Fruit fly (Drosophila melanogaster) whole organism, embryonic: Measurements from ENCODE around the gene dia.

Source experiments
- ATbp ChIP-seq: fragments of 200-800 bp; sonication (Bioruptor generic); optimal IDR thresholded peaks from 2 replicates; lab custom pipeline; 2017; ENCODE audit warnings: missing biosample characterization, mild to moderate bottlenecking, missing genetic modification characterization, missing genetic modification reagents
- CG12659 ChIP-seq: fragments of 200-800 bp; sonication (Bioruptor generic); optimal IDR thresholded peaks from 3 replicates; lab custom pipeline; 2017; ENCODE audit warnings: mild to moderate bottlenecking, missing biosample characterization, missing genetic modification reagents, missing genetic modification characterization
- CG12942 ChIP-seq: fragments of 200-800 bp; sonication (Bioruptor generic); optimal IDR thresholded peaks from 3 replicates; lab custom pipeline; 2016; ENCODE audit warnings: missing biosample characterization, missing genetic modification characterization
- CG16815 ChIP-seq: fragments of 200-800 bp; sonication (Bioruptor generic); optimal IDR thresholded peaks from 3 replicates; lab custom pipeline; 2017; ENCODE audit warnings: missing biosample characterization, mild to moderate bottlenecking, missing genetic modification characterization
- CG17829 ChIP-seq: fragments of 200-800 bp; optimal IDR thresholded peaks from 2 replicates; lab custom pipeline; 2019; ENCODE audit warnings: missing biosample characterization, mild to moderate bottlenecking, missing genetic modification characterization, moderate library complexity
- CG18262 ChIP-seq: fragments of 200-800 bp; optimal IDR thresholded peaks from 3 replicates; lab custom pipeline; 2019; ENCODE audit warnings: missing biosample characterization, mild to moderate bottlenecking, missing genetic modification characterization, moderate library complexity
- CG2199 ChIP-seq: fragments of 200-800 bp; sonication (Bioruptor generic); IDR thresholded peaks from 3 replicates; pipeline ENCODE4 v1.3.6; 2022; ENCODE audit warnings: missing biosample characterization, missing genetic modification characterization
- CG31365 ChIP-seq: fragments of 200-800 bp; sonication (Bioruptor generic); optimal IDR thresholded peaks from 2 replicates; lab custom pipeline; 2018; ENCODE audit warnings: missing biosample characterization, mild to moderate bottlenecking, missing genetic modification characterization
- CG3726 ChIP-seq: fragments of 200-800 bp; sonication (Bioruptor generic); IDR thresholded peaks from 3 replicates; pipeline ENCODE4, ENCODE4 v1.3.6; 2022; ENCODE audit warnings: missing biosample characterization, missing genetic modification characterization
- CG3838 ChIP-seq: fragments of 200-800 bp; sonication (Bioruptor generic); optimal IDR thresholded peaks from 3 replicates; lab custom pipeline; 2016; ENCODE audit warnings: missing biosample characterization, missing genetic modification characterization
- CG6813 ChIP-seq: fragments of 200-800 bp; sonication (Bioruptor generic); optimal IDR thresholded peaks from 2 replicates; lab custom pipeline; 2017; ENCODE audit warnings: missing biosample characterization, missing genetic modification characterization, mild to moderate bottlenecking, moderate library complexity, missing genetic modification reagents
- Dll ChIP-seq: fragments of 200-800 bp; sonication (Bioruptor generic); IDR thresholded peaks from 4 replicates; pipeline ENCODE4 v1.3.6; 2022; ENCODE audit warnings: missing biosample characterization, missing genetic modification characterization; ENCODE audit not compliant: partially characterized antibody
- Doc3 ChIP-seq: fragments of 200-800 bp; sonication (Bioruptor generic); IDR thresholded peaks from 3 replicates; pipeline ENCODE4 v1.3.6; 2022; ENCODE audit warnings: missing biosample characterization, missing genetic modification characterization; ENCODE audit not compliant: partially characterized antibody
- E2f2 ChIP-seq: fragments of 200-800 bp; sonication (Bioruptor generic); IDR thresholded peaks from 2 replicates; pipeline ENCODE4 v1.3.6; 2022; ENCODE audit warnings: missing biosample characterization, missing genetic modification characterization
- Elba2 ChIP-seq: fragments of 200-800 bp; sonication (Bioruptor generic); optimal IDR thresholded peaks from 3 replicates; lab custom pipeline; 2016; ENCODE audit warnings: missing biosample characterization, missing genetic modification characterization
- HLH4C ChIP-seq: fragments of 200-800 bp; sonication (Bioruptor generic); IDR thresholded peaks from 3 replicates; pipeline ENCODE4 v1.3.6; 2022; ENCODE audit warnings: missing biosample characterization, missing genetic modification characterization; ENCODE audit not compliant: partially characterized antibody
- HmgD ChIP-seq: fragments of 200-800 bp; sonication (Bioruptor generic); optimal IDR thresholded peaks from 3 replicates; lab custom pipeline; 2016; ENCODE audit warnings: missing biosample characterization, missing genetic modification characterization
- HmgZ ChIP-seq: fragments of 200-800 bp; sonication (Bioruptor generic); optimal IDR thresholded peaks from 2 replicates; lab custom pipeline; 2018; ENCODE audit warnings: missing biosample characterization, mild to moderate bottlenecking, missing genetic modification characterization
- Kr ChIP-seq: fragments of 200-800 bp; sonication (Bioruptor generic); optimal IDR thresholded peaks from 2 replicates; lab custom pipeline; 2017; ENCODE audit warnings: missing biosample characterization, mild to moderate bottlenecking, missing genetic modification characterization
- Lhr ChIP-seq: fragments of 200-800 bp; sonication (Bioruptor generic); optimal IDR thresholded peaks from 3 replicates; lab custom pipeline; 2017; ENCODE audit warnings: mild to moderate bottlenecking, missing biosample characterization, missing genetic modification reagents, missing genetic modification characterization
- NC2β ChIP-seq: fragments of 200-800 bp; sonication (Bioruptor generic); optimal IDR thresholded peaks from 2 replicates; lab custom pipeline; 2016; ENCODE audit warnings: missing biosample characterization, missing genetic modification characterization
- Nf-YC ChIP-seq: fragments of 200-800 bp; optimal IDR thresholded peaks from 3 replicates; lab custom pipeline; 2019; ENCODE audit warnings: missing biosample characterization, mild to moderate bottlenecking, missing genetic modification characterization, moderate library complexity
- PHDP ChIP-seq: fragments of 200-800 bp; sonication (Bioruptor generic); optimal IDR thresholded peaks from 3 replicates; lab custom pipeline; 2018; ENCODE audit warnings: missing biosample characterization, mild to moderate bottlenecking, missing genetic modification characterization, moderate library complexity
- Pdp1 ChIP-seq, 2 experiments: fragments of 200-800 bp; sonication (Bioruptor generic); optimal IDR thresholded peaks; 3 replicates each; lab custom pipeline; 2016; ENCODE audit warnings: missing biosample characterization in 2 of 2, missing genetic modification characterization in 2 of 2, mild to moderate bottlenecking in 1 of 2, moderate library complexity in 1 of 2
- Scr ChIP-seq: fragments of 200-800 bp; sonication (Bioruptor generic); IDR thresholded peaks from 2 replicates; pipeline ENCODE4 v1.3.6; 2022; ENCODE audit warnings: missing biosample characterization, missing genetic modification characterization; ENCODE audit not compliant: partially characterized antibody
- Sin3A ChIP-seq: fragments of >200 bp; optimal IDR thresholded peaks from 2 replicates; lab custom pipeline; 2018
- Trl ChIP-seq, 3 experiments: fragments of >200 bp in 2 of 3; fragments of 200-800 bp in 1 of 3; sonication (Bioruptor generic) in 1 of 3; optimal IDR thresholded peaks; 2 replicates in 1 of 3; 3 replicates in 2 of 3; lab custom pipeline; 2016 to 2017; ENCODE audit warnings: missing biosample characterization in 1 of 3, missing genetic modification characterization in 1 of 3
- Xbp1 ChIP-seq: fragments of 200-800 bp; sonication (Bioruptor generic); optimal IDR thresholded peaks from 3 replicates; lab custom pipeline; 2016; ENCODE audit warnings: missing biosample characterization, mild to moderate bottlenecking, missing genetic modification characterization
- ara ChIP-seq: fragments of 200-800 bp; sonication (Bioruptor generic); IDR thresholded peaks from 2 replicates; pipeline ENCODE4 v1.3.6; 2022; ENCODE audit warnings: missing biosample characterization, missing genetic modification characterization
- bsh ChIP-seq, 2 experiments: fragments of 200-800 bp; sonication (Bioruptor generic); optimal IDR thresholded peaks; 2 replicates each; lab custom pipeline; 2017 to 2018; ENCODE audit warnings: mild to moderate bottlenecking in 2 of 2, missing biosample characterization in 2 of 2, missing genetic modification characterization in 2 of 2, moderate library complexity in 1 of 2
- cato ChIP-seq: fragments of 200-800 bp; sonication (Bioruptor generic); optimal IDR thresholded peaks from 2 replicates; lab custom pipeline; 2016; ENCODE audit warnings: missing biosample characterization, missing genetic modification characterization, borderline replicate concordance
- crol ChIP-seq: fragments of 200-800 bp; sonication (Bioruptor generic); IDR thresholded peaks from 2 replicates; pipeline ENCODE4 v1.3.6; 2022; ENCODE audit warnings: missing biosample characterization, missing genetic modification characterization
- gcm2 ChIP-seq: fragments of 200-800 bp; sonication (Bioruptor generic); optimal IDR thresholded peaks from 2 replicates; lab custom pipeline; 2016; ENCODE audit warnings: missing biosample characterization, missing genetic modification characterization
- grau ChIP-seq: fragments of 200-800 bp; optimal IDR thresholded peaks from 3 replicates; lab custom pipeline; 2019; ENCODE audit warnings: missing biosample characterization, mild to moderate bottlenecking, missing genetic modification characterization, moderate library complexity
- gt ChIP-seq: fragments of 200-800 bp; sonication (Bioruptor generic); IDR thresholded peaks from 2 replicates; pipeline ENCODE4 v1.3.6; 2022; ENCODE audit warnings: missing biosample characterization, missing genetic modification characterization
- hkb ChIP-seq, 2 experiments: fragments of 200-800 bp in 1 of 2; fragments of >200 bp in 1 of 2; sonication (Bioruptor generic) in 1 of 2; IDR thresholded peaks in 1 of 2; optimal IDR thresholded peaks in 1 of 2; 2 replicates each; pipeline versions ENCODE4 v1.3.6 to Lab custom; 2017 to 2022; ENCODE audit warnings: missing biosample characterization in 1 of 2, missing genetic modification characterization in 1 of 2
- insv ChIP-seq, 2 experiments: fragments of 200-800 bp; sonication (Bioruptor generic); optimal IDR thresholded peaks; 3 replicates each; lab custom pipeline; 2016 to 2018; ENCODE audit warnings: missing biosample characterization in 2 of 2, missing genetic modification characterization in 2 of 2
- ken ChIP-seq: fragments of 200-800 bp; sonication (Bioruptor generic); IDR thresholded peaks from 3 replicates; pipeline ENCODE4 v1.3.6; 2022; ENCODE audit warnings: missing biosample characterization, missing genetic modification characterization
- kni ChIP-seq: fragments of 200-800 bp; sonication (Bioruptor generic); optimal IDR thresholded peaks from 3 replicates; lab custom pipeline; 2017; ENCODE audit warnings: mild to moderate bottlenecking, missing biosample characterization, missing genetic modification reagents, missing genetic modification characterization
- lab ChIP-seq: fragments of 200-800 bp; sonication (Bioruptor generic); optimal IDR thresholded peaks from 3 replicates; lab custom pipeline; 2017; ENCODE audit warnings: missing biosample characterization, missing genetic modification characterization, mild to moderate bottlenecking, moderate library complexity, missing genetic modification reagents
- otp ChIP-seq: fragments of 200-800 bp; sonication (Bioruptor generic); IDR thresholded peaks from 3 replicates; pipeline ENCODE4, ENCODE4 v1.3.6; 2022; ENCODE audit warnings: missing biosample characterization, missing genetic modification characterization
- pnt ChIP-seq: fragments of 200-800 bp; sonication (Bioruptor generic); optimal IDR thresholded peaks from 3 replicates; lab custom pipeline; 2016; ENCODE audit warnings: missing biosample characterization, missing genetic modification characterization
- ranshi ChIP-seq: fragments of 200-800 bp; sonication (Bioruptor generic); IDR thresholded peaks from 2 replicates; pipeline ENCODE4 v1.3.6; 2022; ENCODE audit warnings: missing biosample characterization, missing genetic modification characterization
- schlank ChIP-seq: fragments of 200-800 bp; sonication (Bioruptor generic); optimal IDR thresholded peaks from 2 replicates; lab custom pipeline; 2018; ENCODE audit warnings: missing biosample characterization, mild to moderate bottlenecking, missing genetic modification characterization
- sens-2 ChIP-seq: fragments of 200-800 bp; sonication (Bioruptor generic); IDR thresholded peaks from 2 replicates; pipeline ENCODE4 v1.3.6; 2022; ENCODE audit warnings: missing biosample characterization, missing genetic modification characterization
- sima ChIP-seq: fragments of 200-800 bp; sonication (Bioruptor generic); optimal IDR thresholded peaks from 2 replicates; lab custom pipeline; 2016; ENCODE audit warnings: missing biosample characterization, missing genetic modification characterization
- sisA ChIP-seq: fragments of 200-800 bp; sonication (Bioruptor generic); IDR thresholded peaks from 2 replicates; pipeline ENCODE4 v1.3.6; 2022; ENCODE audit warnings: missing biosample characterization, missing genetic modification characterization
- sr ChIP-seq: fragments of 200-800 bp; sonication (Bioruptor generic); IDR thresholded peaks from 3 replicates; pipeline ENCODE4 v1.3.6; 2022; ENCODE audit warnings: missing biosample characterization, missing genetic modification characterization
- sug ChIP-seq: fragments of 200-800 bp; optimal IDR thresholded peaks from 2 replicates; lab custom pipeline; 2019; ENCODE audit warnings: missing biosample characterization, mild to moderate bottlenecking, missing genetic modification characterization, moderate library complexity
- wdn ChIP-seq: fragments of 200-800 bp; sonication (Bioruptor generic); IDR thresholded peaks from 2 replicates; pipeline ENCODE4 v1.3.6; 2022; ENCODE audit warnings: missing biosample characterization, missing genetic modification characterization
- yki ChIP-seq: fragments of >200 bp; optimal IDR thresholded peaks from 3 replicates; lab custom pipeline; 2018

Gene dia

DNA sequence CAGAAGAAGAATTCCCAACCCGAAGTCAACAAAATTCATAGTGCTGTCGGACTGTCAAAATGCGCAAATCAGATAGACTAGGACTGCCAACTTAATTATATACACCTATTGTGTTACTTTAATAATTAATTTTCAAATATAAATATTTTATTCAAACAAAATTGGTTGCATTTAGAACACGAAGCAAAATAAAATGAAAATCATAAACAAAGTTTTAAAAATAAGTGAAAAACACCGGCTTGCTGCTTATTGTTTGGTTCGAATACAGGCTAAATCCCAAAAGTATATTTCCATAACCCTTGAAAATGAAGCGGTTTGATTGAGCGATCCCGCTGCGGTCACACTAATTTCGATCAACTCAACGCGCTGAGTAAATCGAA lies at the start of gene dia, which contains the start of gene Rhau (continued):
- no peak for TF ChIP-seq sima (GFP tag; lab: Kevin White, UChicago)
- TF ChIP-seq Doc3 (GFP tag; lab: Robert Waterston, UW): no peak
- TF ChIP-seq otp (GFP tag; lab: Robert Waterston, UW): no peak
- TF ChIP-seq Sin3A (lab: Kevin White, UChicago): peak; percentile 60
- peak; percentile 7 for TF ChIP-seq CG12942 (GFP tag; lab: Kevin White, UChicago)
- peak; percentile 29 for TF ChIP-seq sug (tag; lab: Kevin White, UChicago)
- TF ChIP-seq Trl (optimal IDR thresholded peaks at IDR 0.05; lab: Kevin White, UChicago): no peak
- TF ChIP-seq Trl (GFP tag; optimal IDR thresholded peaks at IDR 0.05; lab: Kevin White, UChicago): no peak
- TF ChIP-seq cato (GFP tag; lab: Kevin White, UChicago): no peak
- no peak for TF ChIP-seq CG3838 (GFP tag; lab: Kevin White, UChicago)
- TF ChIP-seq gt (GFP tag; lab: Robert Waterston, UW): no peak
- 0 out of 4 replicates have a peak, but pooled peaks have one; percentile 19 for TF ChIP-seq Dll (GFP tag; lab: Robert Waterston, UW)
- TF ChIP-seq crol (GFP tag; lab: Robert Waterston, UW): no peak
- peak; percentile 49 for TF ChIP-seq Nf-YC
- TF ChIP-seq HLH4C: no peak
- no peak for TF ChIP-seq CG31365 (tag; lab: Kevin White, UChicago)
- TF ChIP-seq grau: peak; percentile 43
- TF ChIP-seq Scr (GFP tag; lab: Robert Waterston, UW): peak; percentile 28; the same call in 1 of the 2 replicates
- no peak for TF ChIP-seq NC2β (GFP tag; lab: Kevin White, UChicago)
- no peak for TF ChIP-seq bsh (GFP tag; optimal IDR thresholded peaks at IDR 0.05; lab: Kevin White, UChicago)
- TF ChIP-seq Lhr (GFP tag; lab: Kevin White, UChicago): peak; percentile 93
- peak; percentile 83 for TF ChIP-seq CG12659 (GFP tag; lab: Kevin White, UChicago)
- peak; percentile 46 for TF ChIP-seq Xbp1
- no peak for TF ChIP-seq CG16815
- peak; percentile 49 for TF ChIP-seq HmgZ (tag; lab: Kevin White, UChicago)
- no peak for TF ChIP-seq ara (GFP tag; lab: Robert Waterston, UW)
- TF ChIP-seq wdn (GFP tag; lab: Robert Waterston, UW): no peak
- no peak for TF ChIP-seq lab
- peak; percentile 38 for TF ChIP-seq CG18262 (tag; lab: Kevin White, UChicago)
- TF ChIP-seq Kr (GFP tag; lab: Kevin White, UChicago): no peak
- no peak for TF ChIP-seq sens-2
- TF ChIP-seq Pdp1 (GFP tag; optimal IDR thresholded peaks at IDR 0.05; lab: Kevin White, UChicago): no peak
- TF ChIP-seq CG3726 (GFP tag; lab: Robert Waterston, UW): no peak
- no peak for TF ChIP-seq CG2199
- TF ChIP-seq kni (GFP tag; lab: Kevin White, UChicago): no peak
- no peak for TF ChIP-seq PHDP (tag; lab: Kevin White, UChicago)
- TF ChIP-seq schlank (tag; lab: Kevin White, UChicago): no peak
- TF ChIP-seq ranshi: no peak
- TF ChIP-seq ken (GFP tag; lab: Robert Waterston, UW): no peak
- TF ChIP-seq pnt: no peak
- TF ChIP-seq insv (GFP tag; optimal IDR thresholded peaks at IDR 0.05; lab: Kevin White, UChicago): peak in 1 of 2 experiments; percentile 14
- TF ChIP-seq sisA (GFP tag; lab: Robert Waterston, UW): no peak
- TF ChIP-seq sr: no peak
- peak; percentile 2 for TF ChIP-seq Elba2 (GFP tag; lab: Kevin White, UChicago)
- TF ChIP-seq gcm2 (GFP tag; lab: Kevin White, UChicago): no peak
- no peak for TF ChIP-seq hkb (optimal IDR thresholded peaks at IDR 0.05; lab: Kevin White, UChicago)
- TF ChIP-seq hkb (GFP tag; IDR thresholded peaks at IDR 0.05; lab: Robert Waterston, UW): no peak
- no peak for TF ChIP-seq yki
- TF ChIP-seq CG17829 (tag; lab: Kevin White, UChicago): peak; percentile 47
- TF ChIP-seq HmgD: peak; percentile 42
- TF ChIP-seq E2f2 (GFP tag; lab: Robert Waterston, UW): peak; percentile 64
- no peak for TF ChIP-seq ATbp (GFP tag; lab: Kevin White, UChicago)
- no peak for TF ChIP-seq CG6813 (GFP tag; lab: Kevin White, UChicago)
